Worm (Caenorhabditis elegans) whole organism, mixed stage, embryonic: ENCODE results near the gene srw-16.

Experiments
- bed-3 ChIP-seq: fragments of 200-800 bp; sonication (Bioruptor generic); optimal IDR thresholded peaks from 3 replicates; lab custom pipeline; 2018; ENCODE audit warnings: mild to moderate bottlenecking, missing genetic modification characterization, moderate library complexity, missing compliant biosample characterization
- ceh-39 ChIP-seq: fragments of 150-350 bp; optimal IDR thresholded peaks from 2 replicates; lab custom pipeline; 2014; ENCODE audit warnings: missing biosample characterization, missing genetic modification characterization
- ceh-43 ChIP-seq: fragments of 200-800 bp; sonication (Bioruptor generic); optimal IDR thresholded peaks from 2 replicates; lab custom pipeline; 2018; ENCODE audit warnings: mild to moderate bottlenecking, missing genetic modification characterization, moderate library complexity, missing compliant biosample characterization
- ceh-83 ChIP-seq: fragments of 200-800 bp; sonication (Bioruptor generic); optimal IDR thresholded peaks from 2 replicates; lab custom pipeline; 2018; ENCODE audit warnings: mild to moderate bottlenecking, missing genetic modification characterization, missing compliant biosample characterization
- ces-1 ChIP-seq: fragments of 150-350 bp; optimal IDR thresholded peaks from 2 replicates; lab custom pipeline; 2014; ENCODE audit warnings: missing biosample characterization, missing genetic modification reagents, missing genetic modification characterization
- cnd-1 ChIP-seq: fragments of 200-800 bp; sonication (Bioruptor generic); optimal IDR thresholded peaks from 2 replicates; lab custom pipeline; 2018; ENCODE audit warnings: mild to moderate bottlenecking, missing genetic modification characterization, missing compliant biosample characterization
- drap-1 ChIP-seq: fragments of 200-800 bp; sonication (Bioruptor generic); optimal IDR thresholded peaks from 3 replicates; lab custom pipeline; 2018; ENCODE audit warnings: mild to moderate bottlenecking, missing genetic modification characterization, missing compliant biosample characterization
- elt-3 ChIP-seq: fragments of 150-350 bp; optimal IDR thresholded peaks from 2 replicates; lab custom pipeline; 2014; ENCODE audit warnings: missing biosample characterization, missing genetic modification characterization
- flh-1 ChIP-seq: fragments of 200-800 bp; sonication (Bioruptor generic); optimal IDR thresholded peaks from 2 replicates; lab custom pipeline; 2018; ENCODE audit warnings: mild to moderate bottlenecking, missing genetic modification characterization, moderate library complexity, missing compliant biosample characterization
- hlh-1 ChIP-seq: fragments of 150-350 bp; optimal IDR thresholded peaks from 2 replicates; lab custom pipeline; 2014; ENCODE audit warnings: missing biosample characterization, missing genetic modification reagents, missing genetic modification characterization
- lin-32 ChIP-seq: fragments of 200-800 bp; sonication (Bioruptor generic); optimal IDR thresholded peaks from 2 replicates; lab custom pipeline; 2018; ENCODE audit warnings: mild to moderate bottlenecking, missing genetic modification characterization, missing compliant biosample characterization
- lsy-2 ChIP-seq: fragments of 150-350 bp; optimal IDR thresholded peaks from 2 replicates; lab custom pipeline; 2014; ENCODE audit warnings: missing biosample characterization, missing genetic modification characterization
- mep-1 ChIP-seq: fragments of 150-350 bp; optimal IDR thresholded peaks from 2 replicates; lab custom pipeline; 2017; ENCODE audit warnings: missing biosample characterization, missing genetic modification reagents, missing genetic modification characterization, inconsistent platforms
- nhr-2 ChIP-seq: fragments of 150-350 bp; optimal IDR thresholded peaks from 2 replicates; lab custom pipeline; 2014; ENCODE audit warnings: missing biosample characterization, missing genetic modification characterization
- nhr-237 ChIP-seq: fragments of 150-350 bp; optimal IDR thresholded peaks from 2 replicates; lab custom pipeline; 2014; ENCODE audit warnings: missing biosample characterization, missing genetic modification characterization
- nhr-28 ChIP-seq: fragments of 150-350 bp; optimal IDR thresholded peaks from 2 replicates; lab custom pipeline; 2014; ENCODE audit warnings: missing biosample characterization, missing genetic modification characterization
- nhr-76 ChIP-seq: sonication (generic microtip); optimal IDR thresholded peaks from 2 replicates; lab custom pipeline; 2017; ENCODE audit warnings: missing biosample characterization, missing genetic modification characterization
- pha-4 ChIP-seq: fragments of 150-350 bp; optimal IDR thresholded peaks from 2 replicates; lab custom pipeline; 2018; ENCODE audit warnings: missing biosample characterization, missing genetic modification reagents, missing genetic modification characterization
- snpc-4 ChIP-seq: fragments of 150-350 bp; optimal IDR thresholded peaks from 2 replicates; lab custom pipeline; 2014; ENCODE audit warnings: missing biosample characterization, missing genetic modification characterization
- sptf-1 ChIP-seq: sonication (generic microtip); optimal IDR thresholded peaks from 2 replicates; lab custom pipeline; 2017; ENCODE audit warnings: mild to moderate bottlenecking, missing genetic modification characterization, moderate library complexity, missing compliant biosample characterization
- tbx-8 ChIP-seq: fragments of 200-800 bp; sonication (Bioruptor generic); optimal IDR thresholded peaks from 2 replicates; lab custom pipeline; 2018; ENCODE audit warnings: mild to moderate bottlenecking, missing genetic modification characterization, moderate library complexity, missing compliant biosample characterization
- unc-120 ChIP-seq: sonication (generic microtip); optimal IDR thresholded peaks from 2 replicates; lab custom pipeline; 2017; ENCODE audit warnings: missing genetic modification characterization, missing compliant biosample characterization; ENCODE audit not compliant: poor library complexity, severe bottlenecking
- unc-39 ChIP-seq: fragments of 150-350 bp; optimal IDR thresholded peaks from 2 replicates; lab custom pipeline; 2014; ENCODE audit warnings: missing biosample characterization, missing genetic modification characterization
- unc-62 ChIP-seq: fragments of 150-350 bp; optimal IDR thresholded peaks from 2 replicates; lab custom pipeline; 2014; ENCODE audit warnings: missing biosample characterization, missing genetic modification reagents, missing genetic modification characterization
- zip-8 ChIP-seq: fragments of 150-350 bp; optimal IDR thresholded peaks from 2 replicates; lab custom pipeline; 2014; ENCODE audit warnings: missing biosample characterization, missing genetic modification characterization
- ztf-11 ChIP-seq: fragments of 150-350 bp; optimal IDR thresholded peaks from 2 replicates; lab custom pipeline; 2014; ENCODE audit warnings: missing biosample characterization, missing genetic modification characterization

srw-16 gene

DNA sequence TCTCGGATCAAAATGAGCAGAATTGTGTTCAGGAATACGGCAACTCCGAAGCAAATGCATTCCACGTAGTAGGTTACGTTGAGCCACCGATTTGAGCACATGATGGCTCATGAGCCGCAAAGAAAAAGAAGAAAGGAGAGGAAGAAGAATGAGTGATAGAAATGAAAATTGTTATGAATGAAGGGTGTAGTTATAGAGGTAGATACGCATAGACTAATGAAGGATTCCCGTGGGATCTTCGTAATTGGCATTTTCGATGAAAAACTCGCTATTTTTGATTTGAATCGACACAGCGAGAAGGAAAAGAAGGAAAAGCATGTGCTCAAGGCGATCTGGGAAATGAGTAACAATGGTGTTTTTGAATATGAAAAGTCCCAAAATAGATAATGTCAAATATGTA is 19.2 kb upstream of the srw-16 start, which contains the start of gene str-96:
Gene str-96, minus strand, starts transcription at position 101 of the 400 bp plus-strand sequence.
- TF ChIP-seq flh-1 (GFP tag; lab: Kevin White, UChicago) (no peak), unc-120 (tag; lab: Kevin White, UChicago) (no peak), lin-32 (GFP tag; lab: Kevin White, UChicago) (no peak), ceh-43 (GFP tag; lab: Kevin White, UChicago) (no peak)

DNA sequence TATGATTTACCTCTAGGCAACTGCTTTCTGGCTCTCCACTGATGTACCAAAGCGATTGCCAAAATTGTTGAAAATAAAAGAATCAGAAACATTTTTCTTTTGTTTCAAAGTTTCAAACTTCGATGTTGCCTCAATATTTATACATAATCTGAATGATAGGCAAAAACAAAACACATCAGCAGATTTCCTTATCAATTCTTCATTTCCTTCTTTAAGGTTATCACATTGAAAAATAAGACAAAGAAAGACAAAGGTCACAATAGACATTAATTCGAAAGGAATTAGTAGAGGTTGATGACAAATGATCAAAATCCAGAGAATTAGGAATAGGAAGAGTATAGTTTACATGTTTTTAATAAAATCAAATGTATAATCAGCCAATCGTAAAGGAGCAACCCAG is 16.3 kb upstream of the srw-16 start, which contains the start of gene cyp-34A2:
Gene cyp-34A2, minus strand, starts transcription at position 101 of the 400 bp plus-strand sequence.
- TF ChIP-seq ceh-43 (GFP tag; lab: Kevin White, UChicago): no peak

- no peak for TF ChIP-seq snpc-4 (tag; lab: Kevin White, UChicago)
- no peak for TF ChIP-seq ceh-83 (GFP tag; lab: Kevin White, UChicago)
- no peak for TF ChIP-seq unc-62 (GFP tag; lab: Kevin White, UChicago)
- no peak for TF ChIP-seq lsy-2
- no peak for TF ChIP-seq nhr-237 (tag; lab: Kevin White, UChicago)
- no peak for TF ChIP-seq unc-39 (tag; lab: Kevin White, UChicago)
- no peak for TF ChIP-seq ztf-11 (tag; lab: Kevin White, UChicago)
- no peak for TF ChIP-seq pha-4
- no peak for TF ChIP-seq sptf-1
- TF ChIP-seq drap-1 (GFP tag; lab: Kevin White, UChicago): no peak
- TF ChIP-seq elt-3 (tag; lab: Kevin White, UChicago): no peak
- no peak for TF ChIP-seq hlh-1 (tag; lab: Kevin White, UChicago)
These were observed 13.2 kb upstream of the srw-16 start, which contains the start of gene cyp-34A1 for ce11 chrV:15287856-15288255. cyp-34A1 (minus strand) TSS chrV:15287956.

ce11 chrV:15285984-15286383 is 11.3 kb upstream of the srw-16 start:
- TF ChIP-seq tbx-8 (GFP tag; lab: Kevin White, UChicago) (no peak), zip-8 (tag; lab: Kevin White, UChicago) (no peak), ceh-39 (no peak), ceh-83 (GFP tag; lab: Kevin White, UChicago) (no peak), lsy-2 (no peak), unc-62 (GFP tag; lab: Kevin White, UChicago) (no peak), ztf-11 (tag; lab: Kevin White, UChicago) (no peak), nhr-28 (tag; lab: Kevin White, UChicago) (no peak), sptf-1 (no peak), elt-3 (tag; lab: Kevin White, UChicago) (no peak), mep-1 (tag; lab: Kevin White, UChicago) (no peak)

- TF ChIP-seq lsy-2 (no peak), mep-1 (tag; lab: Kevin White, UChicago) (no peak), snpc-4 (tag; lab: Kevin White, UChicago) (no peak), unc-39 (tag; lab: Kevin White, UChicago) (no peak), hlh-1 (tag; lab: Kevin White, UChicago) (no peak), ceh-39 (no peak), bed-3 (GFP tag; lab: Kevin White, UChicago) (no peak), drap-1 (GFP tag; lab: Kevin White, UChicago) (no peak), nhr-76 (tag; lab: Kevin White, UChicago) (no peak), unc-62 (GFP tag; lab: Kevin White, UChicago) (no peak), ces-1 (GFP tag; lab: Kevin White, UChicago) (no peak), zip-8 (tag; lab: Kevin White, UChicago) (no peak), sptf-1 (no peak), flh-1 (GFP tag; lab: Kevin White, UChicago) (no peak)
These were observed 6.8 kb upstream of the srw-16 start, which contains the start of the genes srw-19 and srx-51 for ce11 chrV:15281279-15281949. srw-19 (minus strand) TSS chrV:15281379. srx-51 (plus strand) TSS chrV:15281899.

DNA sequence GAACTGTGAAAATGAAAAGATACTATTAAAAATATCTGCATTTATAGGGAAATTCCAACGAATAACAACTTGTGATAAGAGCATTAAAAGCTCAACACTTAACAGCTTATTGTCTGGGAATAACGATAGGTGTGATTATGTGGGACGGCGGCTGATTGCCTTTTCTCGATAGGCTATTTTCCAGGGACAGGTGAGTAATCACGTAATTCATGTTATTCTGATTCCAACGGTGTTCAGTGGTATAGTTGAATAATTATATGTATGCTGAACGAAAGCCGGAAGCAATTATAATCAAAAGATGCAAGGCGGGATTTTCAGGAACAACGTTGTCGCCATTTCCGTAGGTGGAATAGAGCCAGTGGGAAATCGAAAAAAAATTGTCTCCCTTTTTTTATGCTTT is 2.3 kb upstream of the srw-16 start, which contains the start of gene srw-17:
Gene srw-17, minus strand, starts transcription at position 101 of the 400 bp plus-strand sequence.
- TF ChIP-seq mep-1 (tag; lab: Kevin White, UChicago) (no peak), unc-39 (tag; lab: Kevin White, UChicago) (no peak), nhr-2 (no peak), unc-62 (GFP tag; lab: Kevin White, UChicago) (no peak), bed-3 (GFP tag; lab: Kevin White, UChicago) (no peak), cnd-1 (tag; lab: Kevin White, UChicago) (no peak), drap-1 (GFP tag; lab: Kevin White, UChicago) (no peak), lsy-2 (no peak), ceh-39 (no peak), ztf-11 (tag; lab: Kevin White, UChicago) (no peak)
